Fruit fly (Drosophila melanogaster): ENCODE measurements around the gene Mob2.

DNA sequence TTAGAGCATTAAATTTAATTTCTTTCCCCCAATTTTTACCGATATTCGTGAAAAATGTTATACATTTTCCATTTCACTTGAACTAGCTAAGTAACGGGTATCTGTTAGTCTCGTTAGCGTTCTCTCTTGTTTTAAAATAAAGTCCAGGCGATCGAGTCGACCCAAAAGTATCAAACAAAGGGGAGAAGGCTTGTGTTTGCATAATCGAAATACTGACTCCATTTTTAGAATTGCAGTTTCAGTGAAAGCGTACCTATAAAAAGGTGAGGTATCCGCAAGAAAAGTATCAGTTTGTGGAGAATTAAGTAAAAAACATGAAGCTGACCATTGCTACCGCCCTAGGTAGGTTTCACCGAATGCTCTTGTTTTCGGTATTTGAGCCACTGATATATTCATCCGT lies 50.1 kb downstream of the Mob2 start, which contains the start of gene Sgs3:
- TF ChIP-seq Myc (optimal IDR thresholded peaks at IDR 0.05), result no peak
- no peak for TF ChIP-seq psq (optimal IDR thresholded peaks at IDR 0.05)
- no peak for TF ChIP-seq h (optimal IDR thresholded peaks at IDR 0.05)
- no peak for TF ChIP-seq insv (optimal IDR thresholded peaks at IDR 0.05)

Data from Kc167 (cell line).